Worm (Caenorhabditis elegans): Measurements from ENCODE around the gene C09H10.9.
A peak's percentile ranks its signal among the peaks of the same experiment; 100 is the strongest.

Gene C09H10.9

ce11 chrII:11107828-11108227, 3.6 kb downstream of the C09H10.9 start, which contains the start of gene apc-17:
Gene apc-17 (plus strand): TSS chrII:11108128.
- TF ChIP-seq cebp-1 (GFP tag; IDR thresholded peaks at IDR 0.05) (no peak), cebp-1 (tag; optimal IDR thresholded peaks at IDR 0.05) (no peak), F37B4.10 (GFP tag; IDR thresholded peaks at IDR 0.05) (no peak), F49E8.2 (tag; optimal IDR thresholded peaks at IDR 0.05; ENCODE audit: insufficient read depth) (peak; percentile 22)

- TF ChIP-seq C06A6.2 (GFP tag; conservative IDR thresholded peaks at IDR 0.05) (no peak), sea-2 (GFP tag; IDR thresholded peaks at IDR 0.05) (no peak), tbx-9 (tag; optimal IDR thresholded peaks at IDR 0.05; ENCODE audit: borderline replicate concordance) (no peak), ama-1 (optimal IDR thresholded peaks at IDR 0.05) (no peak), ama-1 (GFP tag; optimal IDR thresholded peaks at IDR 0.05) (no peak), F52B5.7 (tag; optimal IDR thresholded peaks at IDR 0.05) (no peak), dpl-1 (GFP tag; optimal IDR thresholded peaks at IDR 0.05) (no peak), T26A5.8 (tag; optimal IDR thresholded peaks at IDR 0.05) (no peak), mes-4 (tag; optimal IDR thresholded peaks at IDR 0.05) (no peak), snpc-4 (GFP tag; optimal IDR thresholded peaks at IDR 0.05) (no peak), snpc-4 (tag; optimal IDR thresholded peaks at IDR 0.05) (no peak), ztf-28 (GFP tag; IDR thresholded peaks at IDR 0.05) (no peak), ceh-79 (tag; optimal IDR thresholded peaks at IDR 0.05) (no peak), ztf-18 (tag; optimal IDR thresholded peaks at IDR 0.05) (no peak), Y53G8AR.9 (GFP tag; conservative IDR thresholded peaks at IDR 0.05) (no peak), egrh-3 (GFP tag; IDR thresholded peaks at IDR 0.05) (no peak), let-526 (GFP tag; IDR thresholded peaks at IDR 0.05) (no peak), Y53F4B.3 (GFP tag; IDR thresholded peaks at IDR 0.05) (no peak), efl-1 (GFP tag; optimal IDR thresholded peaks at IDR 0.05) (no peak), nfyb-1 (GFP tag; IDR thresholded peaks at IDR 0.05) (no peak), D2030.7 (GFP tag; IDR thresholded peaks at IDR 0.05) (no peak)
These were observed 6.2 kb downstream of the C09H10.9 start for ce11 chrII:11110419-11110818.

ce11 chrII:11111107-11111506, 6.8 kb downstream of the C09H10.9 start, which contains the start of gene glb-4:
Gene glb-4 (minus strand): TSS chrII:11111207.
- TF ChIP-seq nfya-2 (GFP tag; IDR thresholded peaks at IDR 0.05) (no peak), dox-1 (GFP tag; IDR thresholded peaks at IDR 0.05) (no peak), rcor-1 (GFP tag; IDR thresholded peaks at IDR 0.05) (no peak), F10E7.11 (tag; optimal IDR thresholded peaks at IDR 0.05) (no peak), dpff-1 (tag; optimal IDR thresholded peaks at IDR 0.05) (no peak), aptf-3 (GFP tag; IDR thresholded peaks at IDR 0.05) (no peak), hlh-12 (tag; optimal IDR thresholded peaks at IDR 0.05) (no peak), F49E8.2 (tag; optimal IDR thresholded peaks at IDR 0.05; ENCODE audit: insufficient read depth) (no peak), hrde-1 (tag; optimal IDR thresholded peaks at IDR 0.05; ENCODE audit: borderline replicate concordance) (no peak), C17E4.6 (GFP tag; IDR thresholded peaks at IDR 0.05) (no peak), nhr-179 (tag; optimal IDR thresholded peaks at IDR 0.05) (no peak), ceh-79 (tag; optimal IDR thresholded peaks at IDR 0.05) (no peak), let-607 (tag; optimal IDR thresholded peaks at IDR 0.05) (no peak), Y56A3A.18 (GFP tag; IDR thresholded peaks at IDR 0.05) (no peak), mxl-1 (tag; optimal IDR thresholded peaks at IDR 0.05) (no peak)
